Fruit fly (Drosophila melanogaster): ENCODE results near the gene CG4995.

dm6 chr2L:10291276-10291675 is 31.0 kb upstream of the CG4995 start:
- TF ChIP-seq Sox15 (GFP tag; optimal IDR thresholded peaks at IDR 0.05), result no peak
- TF ChIP-seq Lpt (GFP tag; optimal IDR thresholded peaks at IDR 0.05), result no peak
- TF ChIP-seq CG16779 (tag; optimal IDR thresholded peaks at IDR 0.05), result no peak
- TF ChIP-seq CG8119 (GFP tag; IDR thresholded peaks at IDR 0.05), result no peak
- TF ChIP-seq CG11294 (GFP tag; IDR thresholded peaks at IDR 0.05), result no peak
- TF ChIP-seq pdm3 (GFP tag; optimal IDR thresholded peaks at IDR 0.05), result no peak
- no peak for TF ChIP-seq CG3919 (GFP tag; optimal IDR thresholded peaks at IDR 0.05)
- TF ChIP-seq CG11762 (GFP tag; optimal IDR thresholded peaks at IDR 0.05; ENCODE audit: insufficient read depth), result no peak

Measured in whole organism, prepupa.